Worm (Caenorhabditis elegans) whole organism, L2 larva: ENCODE results near the gene F17C11.13.

Source experiments
- R02D3.7 ChIP-seq: fragments of 150-350 bp; optimal IDR thresholded peaks from 2 replicates; lab custom pipeline; 2014; ENCODE audit warnings: missing biosample characterization, missing genetic modification characterization
- ZK546.5 ChIP-seq: sonication (generic microtip); optimal IDR thresholded peaks from 2 replicates; lab custom pipeline; 2017; ENCODE audit warnings: missing biosample characterization, missing genetic modification characterization
- egl-27 ChIP-seq: sonication (generic microtip); optimal IDR thresholded peaks from 3 replicates; lab custom pipeline; 2017; ENCODE audit warnings: missing biosample characterization, missing genetic modification reagents, missing genetic modification characterization
- nhr-11 ChIP-seq: fragments of 150-350 bp; optimal IDR thresholded peaks from 2 replicates; lab custom pipeline; 2014; ENCODE audit warnings: missing biosample characterization, missing genetic modification characterization
- nhr-237 ChIP-seq: fragments of 150-350 bp; optimal IDR thresholded peaks from 2 replicates; lab custom pipeline; 2014; ENCODE audit warnings: missing biosample characterization, missing genetic modification characterization
- nhr-6 ChIP-seq: fragments of 150-350 bp; optimal IDR thresholded peaks from 2 replicates; lab custom pipeline; 2014; ENCODE audit warnings: missing biosample characterization, missing genetic modification characterization
- unc-39 ChIP-seq: fragments of 150-350 bp; optimal IDR thresholded peaks from 2 replicates; lab custom pipeline; 2014; ENCODE audit warnings: missing biosample characterization, missing genetic modification characterization
- ztf-11 ChIP-seq: sonication (generic microtip); optimal IDR thresholded peaks from 2 replicates; lab custom pipeline; 2017; ENCODE audit warnings: missing biosample characterization, missing genetic modification characterization

ce11 chrV:10932411-10932810 lies 23.3 kb upstream of the F17C11.13 start, which contains the start of gene F58B4.5:
- TF ChIP-seq unc-39, result no peak
- TF ChIP-seq egl-27 (tag; lab: Kevin White, UChicago), result no peak
- no peak for TF ChIP-seq nhr-6 (tag; lab: Kevin White, UChicago)
- TF ChIP-seq R02D3.7 (tag; lab: Kevin White, UChicago), result no peak
- no peak for TF ChIP-seq ZK546.5 (tag; lab: Kevin White, UChicago)
- TF ChIP-seq ztf-11 (tag; lab: Kevin White, UChicago), result no peak
- no peak for TF ChIP-seq nhr-237 (tag; lab: Kevin White, UChicago)
- no peak for TF ChIP-seq nhr-11 (tag; lab: Kevin White, UChicago)
